Worm (Caenorhabditis elegans) whole organism, late embryonic: ENCODE results near the gene C29F7.10.

ENCODE experiments used
- K09A11.1 ChIP-seq: sonication (generic microtip); optimal IDR thresholded peaks from 2 replicates; lab custom pipeline; 2017; ENCODE audit warnings: antibody characterized with exemption, mild to moderate bottlenecking, missing genetic modification characterization, missing compliant biosample characterization; ENCODE audit not compliant: insufficient read depth
- ahr-1 ChIP-seq: sonication (generic microtip); optimal IDR thresholded peaks from 2 replicates; lab custom pipeline; 2016; ENCODE audit warnings: missing genetic modification characterization, missing compliant biosample characterization
- ceh-14 ChIP-seq: sonication (generic microtip); optimal IDR thresholded peaks from 2 replicates; lab custom pipeline; 2016; ENCODE audit warnings: missing genotype, missing genetic modification characterization, missing compliant biosample characterization
- ceh-18 ChIP-seq: sonication (generic microtip); optimal IDR thresholded peaks from 2 replicates; lab custom pipeline; 2016; ENCODE audit warnings: missing genetic modification characterization, missing compliant biosample characterization
- ceh-19 ChIP-seq: fragments of 200-800 bp; sonication (Bioruptor generic); optimal IDR thresholded peaks from 2 replicates; lab custom pipeline; 2018; ENCODE audit warnings: mild to moderate bottlenecking, missing genetic modification characterization, missing compliant biosample characterization
- ceh-2 ChIP-seq: sonication (generic microtip); optimal IDR thresholded peaks from 2 replicates; lab custom pipeline; 2016; ENCODE audit warnings: missing genotype, missing genetic modification characterization, missing compliant biosample characterization
- ceh-24 ChIP-seq: sonication (generic microtip); optimal IDR thresholded peaks from 2 replicates; lab custom pipeline; 2016; ENCODE audit warnings: mild to moderate bottlenecking, missing genetic modification characterization, missing compliant biosample characterization
- ceh-30 ChIP-seq: fragments of 150-350 bp; optimal IDR thresholded peaks from 2 replicates; lab custom pipeline; 2014; ENCODE audit warnings: missing biosample characterization, missing genetic modification characterization
- ceh-31 ChIP-seq: sonication (generic microtip); optimal IDR thresholded peaks from 2 replicates; lab custom pipeline; 2016; ENCODE audit warnings: missing genetic modification characterization, missing compliant biosample characterization
- ceh-45 ChIP-seq: fragments of 200-800 bp; sonication (Bioruptor generic); IDR thresholded peaks from 2 replicates; pipeline ENCODE4 v1.3.6; 2022; ENCODE audit warnings: missing genetic modification reagents, missing genetic modification characterization, missing compliant biosample characterization
- ceh-48 ChIP-seq: sonication (generic microtip); optimal IDR thresholded peaks from 2 replicates; lab custom pipeline; 2016; ENCODE audit warnings: missing genetic modification characterization, inconsistent platforms, missing compliant biosample characterization
- ceh-6 ChIP-seq: fragments of 200-800 bp; sonication (Bioruptor generic); optimal IDR thresholded peaks from 2 replicates; lab custom pipeline; 2018; ENCODE audit warnings: mild to moderate bottlenecking, missing genetic modification characterization, missing compliant biosample characterization
- dmd-4 ChIP-seq: sonication (generic microtip); optimal IDR thresholded peaks from 2 replicates; lab custom pipeline; 2016; ENCODE audit warnings: borderline replicate concordance, missing genetic modification characterization, missing compliant biosample characterization
- dve-1 ChIP-seq: sonication (generic microtip); optimal IDR thresholded peaks from 2 replicates; lab custom pipeline; 2017; ENCODE audit warnings: antibody characterized with exemption, mild to moderate bottlenecking, missing genetic modification characterization, missing compliant biosample characterization
- eyg-1 ChIP-seq: sonication (generic microtip); optimal IDR thresholded peaks from 2 replicates; lab custom pipeline; 2016; ENCODE audit warnings: missing genotype, missing genetic modification characterization, missing compliant biosample characterization
- fax-1 ChIP-seq: sonication (generic microtip); optimal IDR thresholded peaks from 2 replicates; lab custom pipeline; 2016; ENCODE audit warnings: missing genotype, missing genetic modification characterization, missing compliant biosample characterization
- gmeb-2 ChIP-seq: sonication (generic microtip); optimal IDR thresholded peaks from 2 replicates; lab custom pipeline; 2016; ENCODE audit warnings: missing genetic modification characterization, inconsistent platforms, missing compliant biosample characterization
- hlh-15 ChIP-seq: sonication (generic microtip); optimal IDR thresholded peaks from 2 replicates; lab custom pipeline; 2016; ENCODE audit warnings: missing genetic modification characterization, missing compliant biosample characterization
- hlh-30 ChIP-seq: sonication (generic microtip); optimal IDR thresholded peaks from 2 replicates; lab custom pipeline; 2017; ENCODE audit warnings: antibody characterized with exemption, missing genetic modification characterization, missing compliant biosample characterization; ENCODE audit not compliant: insufficient read depth
- hlh-6 ChIP-seq: sonication (generic microtip); optimal IDR thresholded peaks from 2 replicates; lab custom pipeline; 2016; ENCODE audit warnings: missing genotype, missing genetic modification characterization, missing compliant biosample characterization
- lin-11 ChIP-seq: fragments of 200-800 bp; sonication (Bioruptor generic); optimal IDR thresholded peaks from 2 replicates; lab custom pipeline; 2018; ENCODE audit warnings: mild to moderate bottlenecking, missing genetic modification characterization, missing compliant biosample characterization
- madf-2 ChIP-seq: sonication (generic microtip); optimal IDR thresholded peaks from 2 replicates; lab custom pipeline; 2017; ENCODE audit warnings: missing genetic modification characterization, missing compliant biosample characterization
- mec-3 ChIP-seq: sonication (generic microtip); optimal IDR thresholded peaks from 2 replicates; lab custom pipeline; 2016; ENCODE audit warnings: borderline replicate concordance, missing genetic modification characterization, missing compliant biosample characterization
- nfya-1 ChIP-seq: sonication (generic microtip); optimal IDR thresholded peaks from 2 replicates; lab custom pipeline; 2017; ENCODE audit warnings: missing genetic modification characterization, mild to moderate bottlenecking, missing compliant biosample characterization, antibody characterized with exemption, moderate library complexity
- nhr-232 ChIP-seq: sonication (generic microtip); optimal IDR thresholded peaks from 2 replicates; lab custom pipeline; 2016; ENCODE audit warnings: missing genetic modification characterization, missing compliant biosample characterization
- pax-1 ChIP-seq: fragments of 150-350 bp; optimal IDR thresholded peaks from 2 replicates; lab custom pipeline; 2014; ENCODE audit warnings: missing biosample characterization, missing genetic modification characterization
- pha-2 ChIP-seq: sonication (generic microtip); optimal IDR thresholded peaks from 2 replicates; lab custom pipeline; 2017; ENCODE audit warnings: mild to moderate bottlenecking, missing genetic modification characterization, missing compliant biosample characterization
- pqm-1 ChIP-seq: sonication (generic microtip); optimal IDR thresholded peaks from 2 replicates; lab custom pipeline; 2016; ENCODE audit warnings: missing genetic modification characterization, missing compliant biosample characterization
- rnt-1 ChIP-seq: sonication (generic microtip); optimal IDR thresholded peaks from 2 replicates; lab custom pipeline; 2016; ENCODE audit warnings: missing genetic modification characterization, missing compliant biosample characterization
- sdc-2 ChIP-seq: sonication (generic microtip); optimal IDR thresholded peaks from 2 replicates; lab custom pipeline; 2016; ENCODE audit warnings: missing genotype, missing genetic modification characterization, missing compliant biosample characterization
- sox-4 ChIP-seq: sonication (generic microtip); optimal IDR thresholded peaks from 2 replicates; lab custom pipeline; 2017; ENCODE audit warnings: mild to moderate bottlenecking, missing genetic modification characterization, inconsistent platforms, missing compliant biosample characterization
- tbx-7 ChIP-seq: sonication (generic microtip); optimal IDR thresholded peaks from 2 replicates; lab custom pipeline; 2016; ENCODE audit warnings: missing genotype, missing genetic modification characterization, missing compliant biosample characterization
- unc-3 ChIP-seq, 2 experiments: fragments of 200-800 bp in 1 of 2; sonication (Bioruptor generic) in 1 of 2; sonication (generic microtip) in 1 of 2; conservative IDR thresholded peaks in 1 of 2; optimal IDR thresholded peaks in 1 of 2; 2 replicates each; pipeline versions ENCODE4 v1.3.6 to Lab custom; 2016 to 2022; ENCODE audit warnings: missing compliant biosample characterization in 2 of 2, missing genetic modification characterization in 2 of 2, missing genetic modification reagents in 1 of 2
- unc-55 ChIP-seq: sonication (generic microtip); optimal IDR thresholded peaks from 2 replicates; lab custom pipeline; 2017; ENCODE audit warnings: missing biosample characterization, missing genetic modification reagents, missing genetic modification characterization
- zip-5 ChIP-seq: sonication (generic microtip); optimal IDR thresholded peaks from 2 replicates; lab custom pipeline; 2016; ENCODE audit warnings: missing genetic modification characterization, missing compliant biosample characterization

The C29F7.10 gene

DNA sequence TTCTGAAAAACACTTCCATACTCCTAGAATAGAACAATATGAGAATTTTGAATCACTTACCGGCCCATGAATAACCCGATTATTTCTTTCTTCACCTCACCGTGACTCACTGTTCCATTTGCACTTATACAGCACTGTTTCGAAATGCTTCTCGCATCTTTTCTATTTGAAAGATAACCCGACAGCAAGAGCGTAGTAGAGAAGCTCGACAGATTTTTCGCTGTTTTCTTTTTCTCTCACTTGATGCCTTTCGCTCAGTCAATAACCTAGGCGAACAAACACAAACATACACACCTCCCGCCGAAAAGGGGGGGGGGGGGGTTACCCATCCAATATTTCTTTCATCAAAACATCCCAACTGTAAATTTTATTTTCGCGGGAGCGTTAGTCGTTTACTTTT lies 30.0 kb downstream of the C29F7.10 start:
- TF ChIP-seq dmd-4 (tag; lab: Kevin White, UChicago): no peak
- no peak for TF ChIP-seq zip-5 (tag; lab: Kevin White, UChicago)
- TF ChIP-seq rnt-1 (tag; lab: Kevin White, UChicago): no peak
- TF ChIP-seq ceh-6: no peak
- TF ChIP-seq ceh-19 (GFP tag; lab: Kevin White, UChicago): no peak
- peak; percentile 21 for TF ChIP-seq pax-1 (tag; lab: Kevin White, UChicago)
- TF ChIP-seq gmeb-2 (tag; lab: Kevin White, UChicago): no peak
- TF ChIP-seq eyg-1: no peak

DNA sequence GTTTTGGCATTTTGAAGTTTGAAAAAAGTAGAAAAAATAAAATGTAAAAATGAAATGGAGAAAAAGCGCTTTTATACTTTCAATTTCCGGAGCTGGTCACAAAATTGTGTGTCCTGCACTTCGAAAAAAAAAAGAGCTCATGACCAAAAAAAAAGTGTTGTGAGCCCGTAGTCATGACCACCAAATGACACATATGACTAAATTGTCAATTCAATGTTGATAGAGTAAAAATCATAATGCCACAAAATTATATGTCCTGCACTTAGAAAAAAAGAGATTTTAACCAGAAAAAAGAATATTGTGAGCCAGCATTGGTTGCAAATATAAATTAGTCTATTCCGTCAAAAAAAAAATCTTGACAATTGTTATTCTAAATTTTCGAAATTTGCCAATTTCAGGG lies 32.1 kb downstream of the C29F7.10 start, which contains the start of gene F02C12.2:
F02C12.2 (minus strand) TSS at position 101 of the 400 bp plus-strand sequence.
- TF ChIP-seq ceh-45 (no peak), ceh-31 (tag; lab: Kevin White, UChicago) (no peak), ceh-18 (no peak), hlh-30 (no peak), pha-2 (tag; lab: Kevin White, UChicago) (no peak), zip-5 (tag; lab: Kevin White, UChicago) (no peak), nhr-232 (tag; lab: Kevin White, UChicago) (no peak)

ce11 chrX:13396550-13397023 lies 34.7 kb downstream of the C29F7.10 start, which contains the start of gene F02C12.3:
TSS of gene F02C12.3 (plus strand) at chrX:13396973.
- TF ChIP-seq unc-55: peak; percentile 35
- peak; percentile 60 for TF ChIP-seq pax-1 (tag; lab: Kevin White, UChicago)
- peak; percentile 58 for TF ChIP-seq nfya-1 (tag; lab: Kevin White, UChicago)
- no peak for TF ChIP-seq ceh-30 (tag; lab: Kevin White, UChicago)
- peak; percentile 28 for TF ChIP-seq sdc-2 (tag; lab: Kevin White, UChicago)
- peak; percentile 51 for TF ChIP-seq dve-1
- no peak for TF ChIP-seq hlh-15
- TF ChIP-seq, all 69 proteins: peak for 5

DNA sequence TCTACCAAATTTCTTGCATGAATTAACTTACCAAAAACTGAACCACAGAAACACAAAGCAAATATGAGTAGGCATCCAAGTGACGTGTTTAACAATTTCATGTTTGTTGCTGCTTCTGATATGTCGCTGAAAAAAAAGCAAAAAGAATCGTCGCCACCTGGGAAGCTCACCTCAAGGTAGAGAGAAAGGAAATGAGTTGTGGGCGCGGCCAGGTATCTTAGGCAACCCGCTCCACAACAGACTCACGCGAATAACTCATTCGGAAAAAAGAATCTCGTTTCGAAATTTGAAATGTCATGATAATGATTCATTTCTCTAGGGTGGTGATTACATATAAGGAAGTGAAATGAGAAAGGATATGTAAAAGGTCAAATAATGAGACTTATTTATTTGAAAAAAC lies 36.3 kb downstream of the C29F7.10 start, which contains the start of gene irld-2:
irld-2 (minus strand) TSS at position 101 of the 400 bp plus-strand sequence.
- TF ChIP-seq hlh-30 (no peak), madf-2 (tag; lab: Kevin White, UChicago) (no peak), pax-1 (tag; lab: Kevin White, UChicago) (no peak), ceh-14 (tag; lab: Kevin White, UChicago) (no peak), ahr-1 (tag; lab: Kevin White, UChicago) (no peak), lin-11 (tag; lab: Kevin White, UChicago) (no peak), ceh-45 (no peak), sdc-2 (tag; lab: Kevin White, UChicago) (no peak)

- TF ChIP-seq tbx-7 (tag; lab: Kevin White, UChicago): no peak
- no peak for TF ChIP-seq nhr-232 (tag; lab: Kevin White, UChicago)
Measured at ce11 chrX:13388829-13389228, 42.5 kb downstream of the C29F7.10 start.

DNA sequence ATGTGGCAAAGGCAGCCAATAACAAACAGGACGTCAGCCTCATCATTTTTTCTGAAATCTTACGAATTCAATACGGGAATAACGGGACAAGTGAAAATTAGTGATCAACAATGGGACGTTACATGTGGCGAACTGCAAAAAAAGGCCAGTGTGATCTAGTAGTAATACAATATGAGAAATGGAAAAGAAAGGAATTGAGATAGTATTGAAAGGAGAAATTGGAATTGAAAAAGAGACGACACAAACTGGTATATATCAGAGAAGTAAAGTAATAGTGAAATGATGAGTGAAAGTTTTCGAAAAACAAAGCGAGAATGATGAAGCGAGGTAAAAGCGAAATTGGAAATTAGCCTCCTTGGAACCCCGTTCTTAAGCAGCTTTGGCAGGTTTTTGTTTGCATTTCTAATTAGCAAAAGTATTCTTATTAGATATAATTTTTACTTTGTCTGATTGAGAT lies 43.8 kb downstream of the C29F7.10 start, which contains the start of gene C49F8.3:
C49F8.3 (minus strand) TSS at position 51 of the 457 bp plus-strand sequence.
- no peak for TF ChIP-seq unc-3 (GFP tag; conservative IDR thresholded peaks at IDR 0.05; lab: Robert Waterston, UW)
- no peak for TF ChIP-seq unc-3 (tag; optimal IDR thresholded peaks at IDR 0.05; lab: Kevin White, UChicago)
- TF ChIP-seq hlh-6 (tag; lab: Kevin White, UChicago): no peak
- no peak for TF ChIP-seq ceh-24 (tag; lab: Kevin White, UChicago)
- TF ChIP-seq sox-4 (tag; lab: Kevin White, UChicago): no peak
- no peak for TF ChIP-seq pqm-1 (tag; lab: Kevin White, UChicago)
- no peak for TF ChIP-seq hlh-15
- no peak for TF ChIP-seq madf-2 (tag; lab: Kevin White, UChicago)
- no peak for TF ChIP-seq tbx-7 (tag; lab: Kevin White, UChicago)
- no peak for TF ChIP-seq lin-11 (tag; lab: Kevin White, UChicago)
- no peak for TF ChIP-seq K09A11.1 (tag; lab: Kevin White, UChicago)
- TF ChIP-seq ceh-2 (tag; lab: Kevin White, UChicago): no peak
- no peak for TF ChIP-seq ahr-1 (tag; lab: Kevin White, UChicago)
- TF ChIP-seq ceh-18: no peak
- TF ChIP-seq mec-3 (tag; lab: Kevin White, UChicago): no peak
- no peak for TF ChIP-seq ceh-48 (tag; lab: Kevin White, UChicago)
- no peak for TF ChIP-seq fax-1 (tag; lab: Kevin White, UChicago)
